Worm (Caenorhabditis elegans): ENCODE data around the gene T13C2.3.

Gene T13C2.3

ce11 chrII:6741428-6741827 is 47.6 kb upstream of the T13C2.3 start, which contains the start of gene exos-8 (continued):
- TF ChIP-seq unc-62 (GFP tag; optimal IDR thresholded peaks at IDR 0.05) (no peak), ztf-22 (GFP tag; optimal IDR thresholded peaks at IDR 0.05) (no peak), ceh-100 (GFP tag; IDR thresholded peaks at IDR 0.05) (peak; percentile 97), him-1 (tag; optimal IDR thresholded peaks at IDR 0.05) (peak; percentile 12), ekl-4 (GFP tag; IDR thresholded peaks at IDR 0.05) (no peak), ztf-3 (GFP tag; optimal IDR thresholded peaks at IDR 0.05) (no peak), aptf-2 (GFP tag; conservative IDR thresholded peaks at IDR 0.05) (0 out of 2 replicates have a peak, but pooled peaks have one; percentile 60), F57C9.4 (tag; optimal IDR thresholded peaks at IDR 0.05) (no peak), K11D2.4 (GFP tag; IDR thresholded peaks at IDR 0.05) (no peak), Y53G8AR.9 (GFP tag; conservative IDR thresholded peaks at IDR 0.05) (no peak), akir-1 (GFP tag; optimal IDR thresholded peaks at IDR 0.05) (peak; percentile 44), ztf-28 (GFP tag; IDR thresholded peaks at IDR 0.05) (no peak), dox-1 (GFP tag; IDR thresholded peaks at IDR 0.05) (peak; percentile 57), pbrm-1 (GFP tag; IDR thresholded peaks at IDR 0.05) (no peak), hsf-1 (GFP tag; IDR thresholded peaks at IDR 0.05) (no peak), sea-2 (GFP tag; IDR thresholded peaks at IDR 0.05) (no peak), lin-35 (GFP tag; optimal IDR thresholded peaks at IDR 0.05) (no peak), F39B2.1 (GFP tag; IDR thresholded peaks at IDR 0.05) (no peak), F23B12.7 (tag; optimal IDR thresholded peaks at IDR 0.05; ENCODE audit: insufficient read depth) (peak; percentile 86), zfh-2 (GFP tag; conservative IDR thresholded peaks at IDR 0.05) (no peak), nhr-179 (tag; optimal IDR thresholded peaks at IDR 0.05) (no peak), madf-6 (GFP tag; IDR thresholded peaks at IDR 0.05) (0 out of 2 replicates have a peak, but pooled peaks have one; percentile 16), hmg-20 (GFP tag; IDR thresholded peaks at IDR 0.05) (no peak), F37B4.10 (GFP tag; IDR thresholded peaks at IDR 0.05) (no peak), repo-1 (tag; optimal IDR thresholded peaks at IDR 0.05) (no peak), Y67H2A.10 (GFP tag; conservative IDR thresholded peaks at IDR 0.05) (no peak), ceh-91 (GFP tag; IDR thresholded peaks at IDR 0.05) (no peak), chd-7 (tag; optimal IDR thresholded peaks at IDR 0.05) (no peak), attf-3 (GFP tag; conservative IDR thresholded peaks at IDR 0.05) (peak; percentile 65), attf-5 (GFP tag; optimal IDR thresholded peaks at IDR 0.05) (peak; percentile 87), pha-4 (tag; optimal IDR thresholded peaks at IDR 0.05) (no peak), rcor-1 (GFP tag; IDR thresholded peaks at IDR 0.05) (no peak), ama-1 (optimal IDR thresholded peaks at IDR 0.05) (no peak), ama-1 (GFP tag; optimal IDR thresholded peaks at IDR 0.05) (no peak), nfya-1 (tag; optimal IDR thresholded peaks at IDR 0.05; ENCODE audit: borderline replicate concordance, insufficient read depth) (no peak), ets-4 (GFP tag; optimal IDR thresholded peaks at IDR 0.05) (no peak), B0035.1 (tag; optimal IDR thresholded peaks at IDR 0.05) (no peak)

- TF ChIP-seq nhr-80 (tag; optimal IDR thresholded peaks at IDR 0.05) (no peak), hrde-1 (tag; optimal IDR thresholded peaks at IDR 0.05; ENCODE audit: borderline replicate concordance) (no peak), pbrm-1 (GFP tag; IDR thresholded peaks at IDR 0.05) (no peak), somi-1 (GFP tag; optimal IDR thresholded peaks at IDR 0.05) (no peak), T26A5.8 (tag; optimal IDR thresholded peaks at IDR 0.05) (no peak), lsy-27 (tag; optimal IDR thresholded peaks at IDR 0.05; ENCODE audit: borderline replicate concordance, insufficient read depth) (no peak), B0336.3 (GFP tag; IDR thresholded peaks at IDR 0.05) (no peak), ceh-58 (GFP tag; IDR thresholded peaks at IDR 0.05) (no peak), rpc-1 (optimal IDR thresholded peaks at IDR 0.05) (no peak), rpc-1 (tag; optimal IDR thresholded peaks at IDR 0.05) (no peak), cebp-1 (GFP tag; IDR thresholded peaks at IDR 0.05) (no peak), cebp-1 (tag; optimal IDR thresholded peaks at IDR 0.05) (no peak), ztf-22 (GFP tag; optimal IDR thresholded peaks at IDR 0.05) (no peak), F52B5.7 (tag; optimal IDR thresholded peaks at IDR 0.05) (no peak), K12H6.12 (tag; optimal IDR thresholded peaks at IDR 0.05) (no peak), F37B4.10 (GFP tag; IDR thresholded peaks at IDR 0.05) (no peak), xnd-1 (tag; optimal IDR thresholded peaks at IDR 0.05) (no peak), ekl-4 (GFP tag; IDR thresholded peaks at IDR 0.05) (no peak)
Observed at ce11 chrII:6742614-6743013, 46.4 kb upstream of the T13C2.3 start, which contains the start of gene F41G3.6. Gene F41G3.6 (plus strand): TSS chrII:6742914.

All from whole organism, young adult.